Fruit fly (Drosophila melanogaster) whole organism, embryonic: Measurements from ENCODE around the gene Spn28B.

Source experiments
- Abd-B ChIP-seq: fragments of 200-800 bp; sonication (Bioruptor generic); optimal IDR thresholded peaks from 2 replicates; lab custom pipeline; 2018; ENCODE audit warnings: missing biosample characterization, mild to moderate bottlenecking, missing genetic modification characterization, moderate library complexity
- Antp ChIP-seq: fragments of 200-800 bp; sonication (Bioruptor generic); optimal IDR thresholded peaks from 3 replicates; lab custom pipeline; 2016; ENCODE audit warnings: missing biosample characterization, missing genetic modification characterization
- B-H2 ChIP-seq: fragments of 200-800 bp; sonication (Bioruptor generic); optimal IDR thresholded peaks from 2 replicates; lab custom pipeline; 2018; ENCODE audit warnings: missing biosample characterization, mild to moderate bottlenecking, missing genetic modification characterization
- CG10565 ChIP-seq: fragments of 200-800 bp; sonication (Bioruptor generic); optimal IDR thresholded peaks from 3 replicates; lab custom pipeline; 2016; ENCODE audit warnings: missing biosample characterization, mild to moderate bottlenecking, missing genetic modification characterization
- CG14710 ChIP-seq: fragments of 200-800 bp; sonication (Bioruptor generic); optimal IDR thresholded peaks from 3 replicates; lab custom pipeline; 2019; ENCODE audit warnings: missing biosample characterization, mild to moderate bottlenecking, missing genetic modification characterization, moderate library complexity
- CG1792 ChIP-seq: fragments of 200-800 bp; sonication (Bioruptor generic); optimal IDR thresholded peaks from 2 replicates; lab custom pipeline; 2016; ENCODE audit warnings: missing biosample characterization, missing genetic modification characterization
- CG33213 ChIP-seq: fragments of 200-800 bp; sonication (Bioruptor generic); optimal IDR thresholded peaks from 3 replicates; lab custom pipeline; 2016; ENCODE audit warnings: missing biosample characterization, missing genetic modification characterization
- CG6854 ChIP-seq: fragments of 200-800 bp; sonication (Bioruptor generic); optimal IDR thresholded peaks from 3 replicates; lab custom pipeline; 2017; ENCODE audit warnings: missing biosample characterization, mild to moderate bottlenecking, missing genetic modification characterization
- CG8089 ChIP-seq: fragments of 200-800 bp; sonication (Bioruptor generic); optimal IDR thresholded peaks from 3 replicates; lab custom pipeline; 2016; ENCODE audit warnings: missing biosample characterization, missing genetic modification characterization
- CG8924 ChIP-seq: fragments of 200-800 bp; optimal IDR thresholded peaks from 3 replicates; lab custom pipeline; 2019; ENCODE audit warnings: missing biosample characterization, mild to moderate bottlenecking, missing genetic modification characterization, moderate library complexity
- CG9876 ChIP-seq: fragments of 200-800 bp; sonication (Bioruptor generic); optimal IDR thresholded peaks from 2 replicates; lab custom pipeline; 2016; ENCODE audit warnings: missing biosample characterization, missing genetic modification characterization
- CG9932 ChIP-seq: fragments of 200-800 bp; sonication (Bioruptor generic); IDR thresholded peaks from 2 replicates; pipeline ENCODE4 v1.3.6; 2022; ENCODE audit warnings: missing biosample characterization, missing genetic modification characterization
- CTCF ChIP-seq: fragments of 200-800 bp; sonication (Bioruptor generic); optimal IDR thresholded peaks from 2 replicates; lab custom pipeline; 2017; ENCODE audit warnings: missing biosample characterization, mild to moderate bottlenecking, missing genetic modification characterization, moderate library complexity
- CoRest ChIP-seq: fragments of 200-800 bp; sonication (Bioruptor generic); optimal IDR thresholded peaks from 3 replicates; lab custom pipeline; 2018; ENCODE audit warnings: missing biosample characterization, mild to moderate bottlenecking, missing genetic modification characterization, moderate library complexity
- Deaf1 ChIP-seq: fragments of 200-800 bp; optimal IDR thresholded peaks from 3 replicates; lab custom pipeline; 2019; ENCODE audit warnings: missing biosample characterization, mild to moderate bottlenecking, missing genetic modification characterization, moderate library complexity
- Dip2 ChIP-seq: fragments of 200-800 bp; sonication (Bioruptor generic); IDR thresholded peaks from 2 replicates; pipeline ENCODE4 v1.3.6; 2022; ENCODE audit warnings: missing biosample characterization, missing genetic modification characterization
- Ets65A ChIP-seq: fragments of 200-800 bp; sonication (Bioruptor generic); peaks from one replicate; lab custom pipeline; 2016; ENCODE audit warnings: missing biosample characterization, missing genetic modification characterization
- Kr ChIP-seq: fragments of 200-800 bp; sonication (Bioruptor generic); optimal IDR thresholded peaks from 2 replicates; lab custom pipeline; 2017; ENCODE audit warnings: missing biosample characterization, mild to moderate bottlenecking, missing genetic modification characterization
- Pdp1 ChIP-seq, 2 experiments: fragments of 200-800 bp; sonication (Bioruptor generic); optimal IDR thresholded peaks; 3 replicates each; lab custom pipeline; 2016; ENCODE audit warnings: missing biosample characterization in 2 of 2, missing genetic modification characterization in 2 of 2, mild to moderate bottlenecking in 1 of 2, moderate library complexity in 1 of 2
- Sox100B ChIP-seq: fragments of 200-800 bp; sonication (Bioruptor generic); optimal IDR thresholded peaks from 3 replicates; lab custom pipeline; 2018; ENCODE audit warnings: missing biosample characterization, mild to moderate bottlenecking, missing genetic modification characterization
- Tbp ChIP-seq: fragments of >200 bp; optimal IDR thresholded peaks from 2 replicates; lab custom pipeline; 2018; ENCODE audit warnings: missing biosample characterization, missing genetic modification characterization
- Trl ChIP-seq, 3 experiments: fragments of >200 bp in 2 of 3; fragments of 200-800 bp in 1 of 3; sonication (Bioruptor generic) in 1 of 3; optimal IDR thresholded peaks; 2 replicates in 1 of 3; 3 replicates in 2 of 3; lab custom pipeline; 2016 to 2017; ENCODE audit warnings: missing biosample characterization in 1 of 3, missing genetic modification characterization in 1 of 3
- ac ChIP-seq: fragments of 200-800 bp; sonication (Bioruptor generic); optimal IDR thresholded peaks from 3 replicates; lab custom pipeline; 2017; ENCODE audit warnings: missing biosample characterization, mild to moderate bottlenecking, missing genetic modification characterization
- ase ChIP-seq: fragments of 200-800 bp; sonication (Bioruptor generic); IDR thresholded peaks from 3 replicates; pipeline ENCODE4 v1.3.6; 2022; ENCODE audit warnings: missing biosample characterization, missing genetic modification characterization
- az2 ChIP-seq: fragments of 200-800 bp; sonication (Bioruptor generic); optimal IDR thresholded peaks from 3 replicates; lab custom pipeline; 2016; ENCODE audit warnings: missing biosample characterization, missing genetic modification characterization
- crc ChIP-seq: fragments of 200-800 bp; sonication (Bioruptor generic); optimal IDR thresholded peaks from 2 replicates; lab custom pipeline; 2016; ENCODE audit warnings: missing biosample characterization, missing genetic modification characterization
- dmrt99B ChIP-seq: fragments of 200-800 bp; sonication (Bioruptor generic); optimal IDR thresholded peaks from 2 replicates; lab custom pipeline; 2018; ENCODE audit warnings: missing biosample characterization, mild to moderate bottlenecking, missing genetic modification characterization, moderate library complexity
- gfzf ChIP-seq: fragments of 200-800 bp; sonication (Bioruptor generic); optimal IDR thresholded peaks from 2 replicates; lab custom pipeline; 2016; ENCODE audit warnings: missing biosample characterization, mild to moderate bottlenecking, missing genetic modification characterization, moderate library complexity
- hb ChIP-seq: fragments of 200-800 bp; sonication (Bioruptor generic); IDR thresholded peaks from 3 replicates; pipeline ENCODE4 v1.3.6; 2022; ENCODE audit warnings: missing biosample characterization, missing genetic modification characterization; ENCODE audit not compliant: partially characterized antibody
- kay ChIP-seq: fragments of 200-800 bp; sonication (Bioruptor generic); optimal IDR thresholded peaks from 2 replicates; lab custom pipeline; 2016; ENCODE audit warnings: missing biosample characterization, missing genetic modification characterization
- kni ChIP-seq: fragments of 200-800 bp; sonication (Bioruptor generic); optimal IDR thresholded peaks from 3 replicates; lab custom pipeline; 2017; ENCODE audit warnings: mild to moderate bottlenecking, missing biosample characterization, missing genetic modification reagents, missing genetic modification characterization
- lbe ChIP-seq: fragments of 200-800 bp; sonication (Bioruptor generic); optimal IDR thresholded peaks from 2 replicates; lab custom pipeline; 2016; ENCODE audit warnings: missing biosample characterization, mild to moderate bottlenecking, missing genetic modification characterization
- luna ChIP-seq: fragments of 200-800 bp; sonication (Bioruptor generic); optimal IDR thresholded peaks from 2 replicates; lab custom pipeline; 2016; ENCODE audit warnings: missing biosample characterization, missing genetic modification characterization
- nerfin-2 ChIP-seq: fragments of 200-800 bp; sonication (Bioruptor generic); IDR thresholded peaks from 2 replicates; pipeline ENCODE4 v1.3.6; 2022; ENCODE audit warnings: missing biosample characterization, missing genetic modification characterization; ENCODE audit not compliant: partially characterized antibody
- nom ChIP-seq: fragments of 200-800 bp; sonication (Bioruptor generic); optimal IDR thresholded peaks from 2 replicates; lab custom pipeline; 2017; ENCODE audit warnings: missing biosample characterization, missing genetic modification characterization, mild to moderate bottlenecking, moderate library complexity, missing genetic modification reagents
- org-1 ChIP-seq: fragments of 200-800 bp; sonication (Bioruptor generic); optimal IDR thresholded peaks from 2 replicates; lab custom pipeline; 2017; ENCODE audit warnings: missing biosample characterization, missing genetic modification characterization
- sc ChIP-seq, 3 experiments: fragments of >200 bp in 2 of 3; fragments of 200-800 bp in 1 of 3; sonication (Bioruptor generic) in 1 of 3; optimal IDR thresholded peaks; 2 replicates in 2 of 3; 3 replicates in 1 of 3; lab custom pipeline; 2017; ENCODE audit warnings: mild to moderate bottlenecking in 1 of 3, missing biosample characterization in 1 of 3, missing genetic modification characterization in 1 of 3, missing genetic modification reagents in 1 of 3
- scrt ChIP-seq: fragments of 200-800 bp; sonication (Bioruptor generic); optimal IDR thresholded peaks from 2 replicates; lab custom pipeline; 2018; ENCODE audit warnings: missing biosample characterization, mild to moderate bottlenecking, missing genetic modification characterization, moderate library complexity
- sima ChIP-seq: fragments of 200-800 bp; sonication (Bioruptor generic); optimal IDR thresholded peaks from 2 replicates; lab custom pipeline; 2016; ENCODE audit warnings: missing biosample characterization, missing genetic modification characterization
- ssp ChIP-seq: fragments of 200-800 bp; sonication (Bioruptor generic); IDR thresholded peaks from 2 replicates; pipeline ENCODE4 v1.3.6; 2022; ENCODE audit warnings: missing biosample characterization, missing genetic modification characterization
- tin ChIP-seq: fragments of 200-800 bp; sonication (Bioruptor generic); optimal IDR thresholded peaks from 3 replicates; lab custom pipeline; 2016; ENCODE audit warnings: missing biosample characterization, missing genetic modification characterization
- vvl ChIP-seq: fragments of 200-800 bp; sonication (Bioruptor generic); IDR thresholded peaks from 2 replicates; pipeline ENCODE4 v1.3.6; 2022; ENCODE audit warnings: missing biosample characterization, missing genetic modification characterization
- zen ChIP-seq: fragments of 200-800 bp; sonication (Bioruptor generic); optimal IDR thresholded peaks from 3 replicates; lab custom pipeline; 2018; ENCODE audit warnings: missing biosample characterization, mild to moderate bottlenecking, missing genetic modification characterization, moderate library complexity
- zen2 ChIP-seq: fragments of 200-800 bp; sonication (Bioruptor generic); IDR thresholded peaks from 3 replicates; pipeline ENCODE4 v1.3.6; 2022; ENCODE audit warnings: missing biosample characterization, missing genetic modification characterization; ENCODE audit not compliant: partially characterized antibody
- zfh1 ChIP-seq: fragments of 200-800 bp; sonication (Bioruptor generic); IDR thresholded peaks from 3 replicates; pipeline ENCODE4 v1.3.6; 2022; ENCODE audit warnings: missing biosample characterization, missing genetic modification characterization

Gene Spn28B

dm6 chr2L:7616830-7617229, 35.1 kb downstream of the Spn28B start (continued):
- TF ChIP-seq CG9932 = no peak
- no peak for TF ChIP-seq nom (GFP tag; lab: Kevin White, UChicago)
- TF ChIP-seq Pdp1 (GFP tag; optimal IDR thresholded peaks at IDR 0.05; lab: Kevin White, UChicago) = no peak
- peak; percentile 59 for TF ChIP-seq CG8924 (tag; lab: Kevin White, UChicago)
- TF ChIP-seq kni (GFP tag; lab: Kevin White, UChicago) = no peak
- no peak for TF ChIP-seq zen2 (GFP tag; lab: Robert Waterston, UW)
- no peak for TF ChIP-seq nerfin-2 (GFP tag; lab: Robert Waterston, UW)
- no peak for TF ChIP-seq Kr (GFP tag; lab: Kevin White, UChicago)
- TF ChIP-seq hb (GFP tag; lab: Robert Waterston, UW) = no peak
- peak; percentile 48 for TF ChIP-seq CoRest (tag; lab: Kevin White, UChicago)
- no peak for TF ChIP-seq Deaf1 (tag; lab: Kevin White, UChicago)
- TF ChIP-seq Sox100B = peak; percentile 11
- TF ChIP-seq Dip2 (GFP tag; lab: Robert Waterston, UW) = no peak
- TF ChIP-seq dmrt99B = peak; percentile 55
- TF ChIP-seq B-H2 = no peak
- TF ChIP-seq kay (GFP tag; lab: Kevin White, UChicago) = no peak
- TF ChIP-seq crc = no peak
- TF ChIP-seq lbe (GFP tag; lab: Kevin White, UChicago) = no peak
- no peak for TF ChIP-seq sc (optimal IDR thresholded peaks at IDR 0.05; lab: Kevin White, UChicago)
- TF ChIP-seq sc (GFP tag; optimal IDR thresholded peaks at IDR 0.05; lab: Kevin White, UChicago) = no peak
- TF ChIP-seq vvl (GFP tag; lab: Robert Waterston, UW) = 0 out of 2 replicates have a peak, but pooled peaks have one; percentile 22
- TF ChIP-seq tin (GFP tag; lab: Kevin White, UChicago) = peak; percentile 5
- TF ChIP-seq ssp (GFP tag; lab: Robert Waterston, UW) = 0 out of 2 replicates have a peak, but pooled peaks have one; percentile 8
- no peak for TF ChIP-seq CG8089
- no peak for TF ChIP-seq sima
- TF ChIP-seq zfh1 (GFP tag; lab: Robert Waterston, UW) = peak; percentile 60; the same call in 2 of the 3 replicates
- TF ChIP-seq ase = no peak
- no peak for TF ChIP-seq CG9876
- no peak for TF ChIP-seq Tbp (GFP tag; lab: Kevin White, UChicago)
- TF ChIP-seq CG10565 (GFP tag; lab: Kevin White, UChicago) = no peak
- peak; percentile 3 for TF ChIP-seq ac
- no peak for TF ChIP-seq luna
- TF ChIP-seq org-1 = peak; percentile 11
- TF ChIP-seq CG6854 = no peak
- TF ChIP-seq gfzf = no peak
- peak; percentile 25 for TF ChIP-seq Abd-B
- TF ChIP-seq CG33213 = no peak
- no peak for TF ChIP-seq Antp (GFP tag; lab: Kevin White, UChicago)
- TF ChIP-seq Trl (optimal IDR thresholded peaks at IDR 0.05; lab: Kevin White, UChicago) = no peak
- peak; percentile 17 for TF ChIP-seq Trl (GFP tag; optimal IDR thresholded peaks at IDR 0.05; lab: Kevin White, UChicago)
- TF ChIP-seq az2 (GFP tag; lab: Kevin White, UChicago) = peak; percentile 42
- TF ChIP-seq CTCF (GFP tag; lab: Kevin White, UChicago) = no peak
- TF ChIP-seq CG1792 = no peak

dm6 chr2L:7618563-7618962, 36.8 kb downstream of the Spn28B start:
- no peak for TF ChIP-seq CG14710 (tag; lab: Kevin White, UChicago)
- TF ChIP-seq zen = peak; percentile 51
- no peak for TF ChIP-seq scrt (GFP tag; lab: Kevin White, UChicago)
- TF ChIP-seq Ets65A (GFP tag; lab: Kevin White, UChicago) = peak; percentile 69
